Worm (Caenorhabditis elegans) whole organism, L2 larva: Measurements from ENCODE around the gene ttll-15.

Source experiments
- elt-3 ChIP-seq: sonication (generic microtip); optimal IDR thresholded peaks from 2 replicates; lab custom pipeline; 2017; ENCODE audit warnings: missing biosample characterization, missing genetic modification characterization
- nhr-10 ChIP-seq: sonication (generic microtip); optimal IDR thresholded peaks from 2 replicates; lab custom pipeline; 2017; ENCODE audit warnings: missing biosample characterization, missing genetic modification characterization
- unc-62 ChIP-seq: fragments of 150-350 bp; optimal IDR thresholded peaks from 2 replicates; lab custom pipeline; 2014; ENCODE audit warnings: missing biosample characterization, missing genetic modification reagents, missing genetic modification characterization

DNA sequence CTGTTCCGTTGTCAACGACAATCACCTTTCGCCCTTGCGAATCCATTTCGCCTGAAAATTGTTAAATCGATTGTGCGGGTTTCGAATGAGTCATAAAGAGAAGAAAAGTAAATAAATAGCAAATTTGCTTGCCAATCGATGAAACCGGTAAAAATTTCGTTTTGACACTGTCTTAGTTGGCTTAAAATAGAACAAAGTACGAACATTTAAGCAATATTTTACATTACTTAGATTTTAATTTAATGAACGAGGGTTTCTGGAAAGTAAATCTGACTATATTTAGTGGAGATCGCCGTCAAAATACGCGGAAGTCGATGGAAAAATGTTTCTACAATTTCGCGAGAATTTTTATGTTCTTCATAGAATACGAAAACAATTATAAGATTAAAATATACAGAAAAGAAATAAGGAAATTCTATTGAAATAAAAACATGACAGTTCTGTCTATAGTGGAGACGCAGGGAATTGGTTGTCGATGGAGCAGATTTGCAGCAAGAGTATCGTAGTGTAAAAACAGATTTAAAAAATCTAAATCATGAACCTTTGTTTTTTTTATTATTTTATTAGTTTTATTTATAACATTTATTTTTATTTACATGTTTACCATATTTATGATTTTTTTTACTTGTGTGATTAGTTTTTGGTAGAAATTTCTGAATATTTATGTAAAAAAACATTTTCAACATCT, 19.9 kb upstream of the ttll-15 start, which contains the start of gene arx-2:
- TF ChIP-seq elt-3 (tag; lab: Kevin White, UChicago) = no peak
- no peak for TF ChIP-seq unc-62 (GFP tag; lab: Kevin White, UChicago)
- TF ChIP-seq nhr-10 (tag; lab: Kevin White, UChicago) = no peak
